Worm (Caenorhabditis elegans) whole organism, L4/young adult: ENCODE results near the gene F45D3.1.

Experiments
- dao-5 ChIP-seq: sonication (generic microtip); optimal IDR thresholded peaks from 2 replicates; lab custom pipeline; 2016; ENCODE audit warnings: missing genotype, missing genetic modification characterization, moderate library complexity, missing compliant biosample characterization
- him-1 ChIP-seq: sonication (generic microtip); optimal IDR thresholded peaks from 2 replicates; lab custom pipeline; 2016; ENCODE audit warnings: missing genotype, missing genetic modification reagents, missing genetic modification characterization, missing compliant biosample characterization

DNA sequence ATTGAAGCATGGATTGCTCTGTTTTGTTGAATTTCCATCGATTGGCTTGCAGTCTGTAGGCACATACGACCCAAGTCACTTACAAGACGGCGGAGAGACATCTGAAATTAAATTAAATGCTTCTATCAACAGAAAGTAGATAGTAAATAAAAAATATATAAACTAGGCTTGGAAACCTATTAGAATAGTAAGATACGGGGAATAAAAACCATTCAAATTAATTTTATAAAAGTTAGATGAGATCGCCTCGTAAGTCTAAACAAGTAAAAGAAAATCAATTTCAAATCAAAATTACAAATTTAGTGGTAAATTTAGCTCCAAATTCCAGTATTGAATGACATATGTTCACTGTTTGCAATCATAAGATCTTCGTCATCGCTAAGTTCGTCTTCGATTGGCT, 32.3 kb upstream of the F45D3.1 start, which contains the start of gene mrps-11:
- TF ChIP-seq him-1 (tag; lab: Kevin White, UChicago) (no peak), dao-5 (tag; lab: Kevin White, UChicago) (no peak)
